Fruit fly (Drosophila melanogaster) whole organism, wandering third instar larva: ENCODE results near the gene nAChRalpha7.
A peak's percentile ranks its signal among the peaks of the same experiment; 100 is the strongest.

Experiments used
- Abd-B ChIP-seq: fragments of >200 bp; optimal IDR thresholded peaks from 2 replicates; lab custom pipeline; 2017; ENCODE audit warnings: missing biosample characterization, missing genetic modification characterization
- Dfd ChIP-seq: fragments of >200 bp; optimal IDR thresholded peaks from 2 replicates; lab custom pipeline; 2017; ENCODE audit warnings: missing biosample characterization, missing genetic modification characterization
- GATAd ChIP-seq: sonication (Bioruptor generic); optimal IDR thresholded peaks from 2 replicates; lab custom pipeline; 2016; ENCODE audit warnings: missing biosample characterization, missing genetic modification characterization
- Hr78 ChIP-seq: fragments of >200 bp; optimal IDR thresholded peaks from 2 replicates; lab custom pipeline; 2017; ENCODE audit warnings: missing biosample characterization, missing genetic modification characterization
- OdsH ChIP-seq: fragments of 200-800 bp; sonication (Bioruptor generic); optimal IDR thresholded peaks from 2 replicates; lab custom pipeline; 2016; ENCODE audit warnings: missing biosample characterization, mild to moderate bottlenecking, missing genetic modification characterization
- Vsx2 ChIP-seq: fragments of 200-300, 225-300 bp; sonication (Bioruptor generic); optimal IDR thresholded peaks from 2 replicates; lab custom pipeline; 2018; ENCODE audit warnings: missing biosample characterization, missing genetic modification characterization; ENCODE audit not compliant: partially characterized antibody
- br ChIP-seq: fragments of 200-800 bp; sonication (Bioruptor generic); optimal IDR thresholded peaks from 2 replicates; lab custom pipeline; 2016; ENCODE audit warnings: missing biosample characterization, missing genetic modification characterization
- dsf ChIP-seq: sonication (Bioruptor generic); optimal IDR thresholded peaks from 2 replicates; lab custom pipeline; 2016; ENCODE audit warnings: missing biosample characterization, missing genetic modification characterization, borderline replicate concordance
- h ChIP-seq: fragments of 200-800 bp; sonication (Bioruptor generic); optimal IDR thresholded peaks from 3 replicates; lab custom pipeline; 2016; ENCODE audit warnings: missing biosample characterization, mild to moderate bottlenecking, missing genetic modification characterization
- pan ChIP-seq: fragments of >200 bp; optimal IDR thresholded peaks from 2 replicates; lab custom pipeline; 2017
- psq ChIP-seq: fragments of 200-800 bp; sonication (Bioruptor generic); optimal IDR thresholded peaks from 3 replicates; lab custom pipeline; 2017; ENCODE audit warnings: missing biosample characterization, mild to moderate bottlenecking, missing genetic modification characterization, moderate library complexity
- sage ChIP-seq: fragments of 200-800 bp; sonication (Bioruptor generic); optimal IDR thresholded peaks from 2 replicates; lab custom pipeline; 2016; ENCODE audit warnings: missing biosample characterization, mild to moderate bottlenecking, missing genetic modification characterization
- usp ChIP-seq: fragments of >200 bp; optimal IDR thresholded peaks from 2 replicates; lab custom pipeline; 2017; ENCODE audit warnings: missing biosample characterization, missing genetic modification characterization
- woc ChIP-seq: sonication (Bioruptor generic); optimal IDR thresholded peaks from 2 replicates; lab custom pipeline; 2016; ENCODE audit warnings: missing biosample characterization, mild to moderate bottlenecking, missing genetic modification characterization

DNA sequence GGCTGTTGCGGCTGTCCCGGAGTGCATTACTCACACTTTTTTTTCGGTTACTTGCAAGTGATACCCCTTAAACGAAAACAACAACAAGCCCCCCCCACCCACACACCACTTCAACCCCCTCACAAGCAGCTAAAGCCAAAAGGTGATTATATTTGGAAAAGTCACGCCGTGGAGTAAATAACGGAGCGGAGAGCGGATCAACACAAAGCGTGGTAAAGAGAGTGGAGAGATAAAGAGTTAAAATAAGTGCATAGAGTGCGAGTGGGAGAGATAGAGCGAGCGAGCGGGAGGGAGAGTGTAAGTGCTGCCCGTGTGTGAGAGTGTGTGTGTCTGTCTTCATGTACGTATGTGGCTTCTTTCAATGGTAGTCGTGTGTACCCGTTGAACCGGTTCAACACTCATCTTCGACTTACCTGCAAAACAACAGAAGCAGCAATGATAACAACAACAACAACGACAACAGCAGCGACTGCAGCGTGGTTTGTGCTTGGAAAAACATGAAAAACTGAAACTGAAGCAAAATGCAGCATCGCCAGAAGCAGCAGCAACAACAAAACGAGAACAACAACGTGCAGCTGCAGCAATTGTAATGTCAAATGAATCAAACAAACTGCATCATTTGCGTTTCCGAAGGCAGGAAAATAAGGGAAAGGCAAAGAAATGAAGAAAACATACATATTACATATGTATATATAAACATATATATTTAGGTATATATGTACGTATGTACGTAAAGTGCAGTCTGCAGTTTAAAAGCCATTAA lies 5.4 kb upstream of the nAChRalpha7 start:
- no peak for TF ChIP-seq sage (GFP tag; lab: Kevin White, UChicago)
- no peak for TF ChIP-seq dsf (GFP tag; lab: Kevin White, UChicago)
- no peak for TF ChIP-seq usp
- TF ChIP-seq GATAd: no peak
- TF ChIP-seq Abd-B (GFP tag; lab: Kevin White, UChicago): no peak
- no peak for TF ChIP-seq Hr78 (GFP tag; lab: Kevin White, UChicago)
- no peak for TF ChIP-seq Dfd (GFP tag; lab: Kevin White, UChicago)
- no peak for TF ChIP-seq pan (lab: Kevin White, UChicago)
- TF ChIP-seq OdsH: no peak
- TF ChIP-seq Vsx2 (GFP tag; lab: Kevin White, UChicago): peak; percentile 77
- TF ChIP-seq woc (GFP tag; lab: Kevin White, UChicago): no peak
- no peak for TF ChIP-seq h (GFP tag; lab: Kevin White, UChicago)
- TF ChIP-seq psq (GFP tag; lab: Kevin White, UChicago): peak; percentile 72
- TF ChIP-seq br (GFP tag; lab: Kevin White, UChicago): no peak
